Fruit fly (Drosophila melanogaster): ENCODE results near the gene CG31407.

Gene CG31407

DNA sequence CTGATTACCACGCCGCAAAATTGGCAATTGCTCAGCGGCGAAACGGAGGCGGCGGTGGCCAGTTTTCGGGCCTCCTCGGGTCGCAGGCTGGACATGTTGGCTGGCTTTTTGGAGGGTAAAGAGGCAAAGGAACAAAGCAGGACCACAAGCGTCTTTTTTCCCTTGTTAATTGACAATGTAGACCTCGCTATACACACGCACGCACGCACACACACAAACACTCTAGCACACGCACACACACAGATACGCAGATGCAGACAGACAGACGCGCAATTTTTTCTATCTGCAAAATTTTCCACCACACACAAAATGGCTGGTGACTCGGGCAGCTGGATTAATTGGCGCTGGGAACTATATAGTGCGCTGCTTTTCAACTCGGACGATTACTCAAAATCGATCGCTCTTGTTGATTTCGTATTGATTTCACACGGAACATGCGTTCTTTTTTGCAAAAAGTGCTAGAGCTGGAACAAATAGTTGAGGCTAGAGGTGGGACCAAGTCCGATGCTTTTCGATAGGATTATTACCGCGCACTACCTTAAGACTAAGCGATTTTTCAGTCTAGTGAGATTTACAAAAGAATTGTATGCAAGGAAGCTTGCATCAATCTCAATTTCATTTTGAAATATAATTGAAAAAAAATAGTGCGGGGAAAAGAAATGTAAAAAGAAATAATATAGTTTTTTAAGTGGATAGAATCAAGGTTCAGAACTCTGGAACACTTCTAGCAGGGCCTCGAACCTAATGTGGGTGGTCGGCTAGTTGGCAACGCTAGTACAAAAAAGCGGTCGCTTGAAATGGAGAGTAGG lies 39.2 kb downstream of the CG31407 start, which contains the start of gene Art4 (continued):
- TF ChIP-seq CG12659 (GFP tag; optimal IDR thresholded peaks at IDR 0.05) (peak; percentile 66), ham (GFP tag; IDR thresholded peaks at IDR 0.05) (no peak), CG17829 (tag; optimal IDR thresholded peaks at IDR 0.05) (peak; percentile 42), Rfx (GFP tag; IDR thresholded peaks at IDR 0.05) (peak; percentile 28; the same call in 1 of the 2 replicates), Kr (GFP tag; optimal IDR thresholded peaks at IDR 0.05) (no peak), ci (GFP tag; IDR thresholded peaks at IDR 0.05) (peak; percentile 46; the same call in 1 of the 3 replicates), mirr (GFP tag; optimal IDR thresholded peaks at IDR 0.05) (no peak), Nf-YA (GFP tag; IDR thresholded peaks at IDR 0.05) (no peak), Hr3 (GFP tag; optimal IDR thresholded peaks at IDR 0.05) (peak; percentile 19), nerfin-2 (GFP tag; IDR thresholded peaks at IDR 0.05; ENCODE audit: partially characterized antibody) (no peak), sim (GFP tag; IDR thresholded peaks at IDR 0.05) (no peak), pita (GFP tag; optimal IDR thresholded peaks at IDR 0.05) (peak; percentile 79), Trl (optimal IDR thresholded peaks at IDR 0.05) (no peak), Trl (GFP tag; optimal IDR thresholded peaks at IDR 0.05) (peak; percentile 46), Dbx (GFP tag; IDR thresholded peaks at IDR 0.05) (peak; percentile 61; the same call in 2 of the 3 replicates), CG11456 (GFP tag; IDR thresholded peaks at IDR 0.05) (no peak), CG8281 (tag; optimal IDR thresholded peaks at IDR 0.05) (no peak), Ets65A (GFP tag) (peak; percentile 91), HLH3B (GFP tag; IDR thresholded peaks at IDR 0.05) (peak; percentile 44; the same call in 1 of the 2 replicates), sug (tag; optimal IDR thresholded peaks at IDR 0.05) (peak; percentile 70), CG4854 (GFP tag; optimal IDR thresholded peaks at IDR 0.05) (peak; percentile 94), chif (GFP tag; optimal IDR thresholded peaks at IDR 0.05) (peak; percentile 17 to 26), CG7786 (GFP tag; optimal IDR thresholded peaks at IDR 0.05) (peak; percentile 34), CG12391 (tag; optimal IDR thresholded peaks at IDR 0.05) (peak; percentile 52), CG4617 (GFP tag; optimal IDR thresholded peaks at IDR 0.05; ENCODE audit: borderline replicate concordance) (peak; percentile 21), Sry-δ (GFP tag; optimal IDR thresholded peaks at IDR 0.05) (peak; percentile 95), Sin3A (optimal IDR thresholded peaks at IDR 0.05) (peak; percentile 90), hb (GFP tag; IDR thresholded peaks at IDR 0.05; ENCODE audit: partially characterized antibody) (no peak), CG15696 (tag; optimal IDR thresholded peaks at IDR 0.05) (peak; percentile 46), Scr (GFP tag; IDR thresholded peaks at IDR 0.05; ENCODE audit: partially characterized antibody) (peak; percentile 76), CG30403 (GFP tag; optimal IDR thresholded peaks at IDR 0.05) (peak; percentile 29), Opbp (GFP tag; IDR thresholded peaks at IDR 0.05; ENCODE audit: partially characterized antibody) (no peak; the same call in 2 of the 3 replicates), prd (optimal IDR thresholded peaks at IDR 0.05) (no peak), prd (GFP tag; IDR thresholded peaks at IDR 0.05) (peak; percentile 40; the same call in 2 of the 3 replicates), stwl (tag; optimal IDR thresholded peaks at IDR 0.05) (peak; percentile 57), CG9876 (GFP tag; optimal IDR thresholded peaks at IDR 0.05) (no peak), sisA (GFP tag; IDR thresholded peaks at IDR 0.05) (no peak), dan (GFP tag; IDR thresholded peaks at IDR 0.05) (no peak), fu2 (GFP tag; optimal IDR thresholded peaks at IDR 0.05) (peak; percentile 14), CG9727 (GFP tag; optimal IDR thresholded peaks at IDR 0.05) (peak; percentile 44), CG13894 (tag; optimal IDR thresholded peaks at IDR 0.05) (peak; percentile 25), CG32532 (GFP tag; IDR thresholded peaks at IDR 0.05) (0 out of 2 replicates have a peak, but pooled peaks have one; percentile 13), cwo (GFP tag; optimal IDR thresholded peaks at IDR 0.05) (no peak), CG10147 (GFP tag; optimal IDR thresholded peaks at IDR 0.05) (peak; percentile 41), pan (optimal IDR thresholded peaks at IDR 0.05) (no peak), pan (GFP tag; optimal IDR thresholded peaks at IDR 0.05 in 1 of 2, IDR thresholded peaks at IDR 0.05 in 1 of 2) (no peak), CG10543 (GFP tag; optimal IDR thresholded peaks at IDR 0.05) (peak; percentile 53), CG9932 (GFP tag; IDR thresholded peaks at IDR 0.05) (peak; percentile 63), Hsf (GFP tag; optimal IDR thresholded peaks at IDR 0.05) (peak; percentile 1), CG15479 (GFP tag; optimal IDR thresholded peaks at IDR 0.05) (no peak)

Measured in whole organism, embryonic.